Fruit fly (Drosophila melanogaster) Kc167 (cell line): ENCODE measurements around the gene Ubc7.

Source experiments
- Myc ChIP-seq: fragments of >200 bp; optimal IDR thresholded peaks from 2 replicates; lab custom pipeline; 2017; ENCODE audit warnings: missing external identifiers
- Sin3A ChIP-seq: fragments of >200 bp; optimal IDR thresholded peaks from 2 replicates; lab custom pipeline; 2018; ENCODE audit warnings: missing external identifiers
- h ChIP-seq: fragments of >200 bp; optimal IDR thresholded peaks from 3 replicates; lab custom pipeline; 2018; ENCODE audit warnings: missing external identifiers
- insv ChIP-seq: fragments of >200 bp; optimal IDR thresholded peaks from 3 replicates; lab custom pipeline; 2018; ENCODE audit warnings: missing external identifiers
- psq ChIP-seq: fragments of >200 bp; optimal IDR thresholded peaks from 2 replicates; lab custom pipeline; 2017; ENCODE audit warnings: missing external identifiers
- ttk ChIP-seq: sonication (Bioruptor generic); optimal IDR thresholded peaks from 2 replicates; lab custom pipeline; 2017; ENCODE audit warnings: missing external identifiers

DNA sequence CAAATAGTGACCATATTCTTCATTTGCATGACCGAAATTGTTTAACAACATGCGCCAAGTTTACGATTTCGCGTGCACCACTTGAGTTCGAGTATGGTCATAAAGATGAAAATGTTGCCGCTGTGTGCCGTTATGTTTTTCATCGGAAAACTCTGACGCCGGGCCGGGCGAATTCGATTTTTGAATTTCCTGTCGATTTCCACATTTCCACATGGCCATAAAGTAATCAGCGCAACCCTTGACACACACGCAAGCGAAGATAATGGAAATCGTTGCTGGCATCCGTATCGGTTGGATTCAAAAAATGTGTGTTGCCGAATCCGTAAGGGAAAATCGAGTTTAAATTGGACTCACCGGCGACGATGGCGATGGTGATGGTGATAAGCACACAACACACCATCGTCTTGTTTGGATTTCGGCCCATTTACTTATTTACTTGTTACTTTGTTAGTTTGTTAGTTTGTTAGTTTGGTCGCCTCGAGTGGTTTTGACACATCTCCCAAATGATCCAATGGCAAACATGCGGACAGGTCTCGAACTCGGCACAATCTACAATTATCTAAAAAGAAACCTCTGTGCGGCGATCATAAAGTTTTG is 51.2 kb downstream of the Ubc7 start:
- no peak for TF ChIP-seq ttk (lab: Kevin White, UChicago)
- no peak for TF ChIP-seq psq
- no peak for TF ChIP-seq Sin3A
- no peak for TF ChIP-seq Myc (lab: Kevin White, UChicago)
- TF ChIP-seq h: no peak
- TF ChIP-seq insv (lab: Kevin White, UChicago): no peak
